Worm (Caenorhabditis elegans) whole organism, L2 larva: Measurements from ENCODE around the gene C28D4.7.

ENCODE experiments used
- R02D3.7 ChIP-seq: fragments of 150-350 bp; optimal IDR thresholded peaks from 2 replicates; lab custom pipeline; 2014; ENCODE audit warnings: missing biosample characterization, missing genetic modification characterization
- Y55F3AM.14 ChIP-seq: fragments of 200-800 bp; sonication (Bioruptor generic); optimal IDR thresholded peaks from 2 replicates; lab custom pipeline; 2018; ENCODE audit warnings: mild to moderate bottlenecking, missing genetic modification characterization, missing compliant biosample characterization
- alr-1 ChIP-seq: fragments of 150-350 bp; optimal IDR thresholded peaks from 2 replicates; lab custom pipeline; 2014; ENCODE audit warnings: missing biosample characterization, missing genetic modification characterization
- blmp-1 ChIP-seq: sonication (generic microtip); optimal IDR thresholded peaks from 2 replicates; lab custom pipeline; 2017; ENCODE audit warnings: missing genetic modification characterization, mild to moderate bottlenecking, missing compliant biosample characterization, antibody characterized with exemption, moderate library complexity; ENCODE audit not compliant: insufficient read depth
- nhr-237 ChIP-seq: fragments of 150-350 bp; optimal IDR thresholded peaks from 2 replicates; lab custom pipeline; 2014; ENCODE audit warnings: missing biosample characterization, missing genetic modification characterization
- snpc-4 ChIP-seq: fragments of 150-350 bp; optimal IDR thresholded peaks from 2 replicates; lab custom pipeline; 2014; ENCODE audit warnings: missing biosample characterization, missing genetic modification characterization
- zag-1 ChIP-seq: fragments of 150-350 bp; optimal IDR thresholded peaks from 2 replicates; lab custom pipeline; 2014; ENCODE audit warnings: missing biosample characterization, missing genetic modification characterization
- ztf-1 ChIP-seq: fragments of 200-800 bp; sonication (Bioruptor generic); conservative IDR thresholded peaks from 2 replicates; pipeline ENCODE4 v1.3.6; 2022; ENCODE audit warnings: missing genetic modification characterization, missing compliant biosample characterization

DNA sequence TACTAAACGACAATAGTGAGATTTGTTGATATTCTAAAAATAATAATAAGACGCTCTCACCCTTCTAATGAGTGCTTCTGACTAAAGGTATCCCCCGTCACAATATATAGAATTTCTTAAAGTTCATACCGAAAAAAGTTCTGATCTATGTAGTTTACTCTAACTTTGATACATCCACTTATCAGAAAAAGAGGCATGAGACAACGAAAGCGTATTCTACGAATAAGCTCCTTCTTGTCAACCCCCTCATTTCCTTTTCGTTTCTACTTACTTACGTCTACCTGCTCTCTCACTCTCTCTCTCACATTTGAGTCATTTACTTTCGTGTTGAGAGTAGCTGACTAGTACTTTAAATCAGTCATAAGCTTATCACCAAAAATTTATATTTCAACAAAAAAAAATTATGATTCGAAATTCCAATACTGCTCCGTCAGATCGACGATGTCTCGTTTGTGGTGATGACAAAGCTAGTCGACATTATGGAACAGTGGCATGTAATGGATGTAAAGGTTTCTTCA lies 17.4 kb downstream of the C28D4.7 start:
- no peak for TF ChIP-seq ztf-1 (GFP tag; lab: Robert Waterston, UW)
- no peak for TF ChIP-seq zag-1 (tag; lab: Kevin White, UChicago)
- TF ChIP-seq alr-1 = no peak
- no peak for TF ChIP-seq R02D3.7 (tag; lab: Kevin White, UChicago)
- TF ChIP-seq snpc-4 (tag; lab: Kevin White, UChicago) = no peak
- TF ChIP-seq Y55F3AM.14 (GFP tag; lab: Kevin White, UChicago) = no peak
- TF ChIP-seq blmp-1 (tag; lab: Kevin White, UChicago) = no peak
- TF ChIP-seq nhr-237 (tag; lab: Kevin White, UChicago) = no peak
